Worm (Caenorhabditis elegans): Measurements from ENCODE around the gene alh-9.

The alh-9 gene

DNA sequence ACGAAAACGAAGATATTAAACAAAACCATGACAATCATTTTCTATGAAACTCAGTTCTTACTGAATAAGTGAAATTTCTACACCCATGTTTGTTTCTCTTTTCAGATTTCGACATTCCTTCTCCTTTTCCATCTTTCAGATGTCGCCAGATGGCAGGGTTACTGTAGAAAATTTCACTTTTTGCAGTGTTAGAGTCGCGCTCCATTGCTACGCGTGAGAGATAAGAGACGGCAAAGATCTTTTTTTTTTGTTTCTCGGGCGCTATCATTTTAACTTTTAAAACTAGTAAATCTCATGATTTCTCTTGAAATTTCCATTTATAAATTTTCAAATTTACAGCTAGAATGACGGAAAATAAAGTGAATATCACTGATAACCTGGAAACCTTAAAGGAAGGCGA, 22.4 kb downstream of the alh-9 start, which contains the start of the genes mig-21 and F01F1.2:
Gene mig-21, minus strand, starts transcription at position 166 of the 400 bp plus-strand sequence.
Gene F01F1.2, plus strand, starts transcription at position 340 of the 400 bp plus-strand sequence.
- TF ChIP-seq lin-11 (tag; optimal IDR thresholded peaks at IDR 0.05): no peak
- TF ChIP-seq unc-39 (tag; optimal IDR thresholded peaks at IDR 0.05): no peak
- TF ChIP-seq fos-1 (tag; optimal IDR thresholded peaks at IDR 0.05): no peak
- no peak for TF ChIP-seq R02D3.7 (tag; optimal IDR thresholded peaks at IDR 0.05)
- TF ChIP-seq mbf-1 (tag; optimal IDR thresholded peaks at IDR 0.05): no peak
- TF ChIP-seq nhr-10 (tag; optimal IDR thresholded peaks at IDR 0.05): no peak
- TF ChIP-seq peb-1 (tag; optimal IDR thresholded peaks at IDR 0.05): no peak
- no peak for TF ChIP-seq ceh-16 (tag; optimal IDR thresholded peaks at IDR 0.05)
- peak; percentile 8 for TF ChIP-seq nhr-25 (tag; optimal IDR thresholded peaks at IDR 0.05)
- TF ChIP-seq nhr-129 (tag; optimal IDR thresholded peaks at IDR 0.05): no peak
- TF ChIP-seq nhr-21 (tag; optimal IDR thresholded peaks at IDR 0.05): no peak
- TF ChIP-seq elt-3 (tag; optimal IDR thresholded peaks at IDR 0.05): no peak
- TF ChIP-seq ZK546.5 (tag; optimal IDR thresholded peaks at IDR 0.05): no peak
- no peak for TF ChIP-seq Y55F3AM.14 (GFP tag; optimal IDR thresholded peaks at IDR 0.05)
- TF ChIP-seq nhr-11 (tag; optimal IDR thresholded peaks at IDR 0.05): no peak
- TF ChIP-seq skn-1 (tag; optimal IDR thresholded peaks at IDR 0.05): no peak
- peak; percentile 52 for TF ChIP-seq blmp-1 (tag; optimal IDR thresholded peaks at IDR 0.05; ENCODE audit: insufficient read depth)
- no peak for TF ChIP-seq ceh-82 (tag; optimal IDR thresholded peaks at IDR 0.05)
- no peak for TF ChIP-seq nhr-77 (tag; optimal IDR thresholded peaks at IDR 0.05)
- peak; percentile 15 for TF ChIP-seq unc-55 (GFP tag; optimal IDR thresholded peaks at IDR 0.05)
- peak in 1 of 2 experiments; percentile 76 for TF ChIP-seq lsy-2 (tag; optimal IDR thresholded peaks at IDR 0.05)
- peak; percentile 18 for TF ChIP-seq C34F6.9 (tag; optimal IDR thresholded peaks at IDR 0.05)
- no peak for TF ChIP-seq mab-5 (tag; optimal IDR thresholded peaks at IDR 0.05)
- TF ChIP-seq snpc-4 (tag; optimal IDR thresholded peaks at IDR 0.05): no peak
- no peak for TF ChIP-seq sem-4 (tag; optimal IDR thresholded peaks at IDR 0.05)
- TF ChIP-seq sma-3 (GFP tag; optimal IDR thresholded peaks at IDR 0.05): no peak
- no peak for TF ChIP-seq nhr-23 (tag; optimal IDR thresholded peaks at IDR 0.05)
- no peak for TF ChIP-seq zag-1 (tag; optimal IDR thresholded peaks at IDR 0.05)
- TF ChIP-seq ztf-4 (tag; optimal IDR thresholded peaks at IDR 0.05): no peak

DNA sequence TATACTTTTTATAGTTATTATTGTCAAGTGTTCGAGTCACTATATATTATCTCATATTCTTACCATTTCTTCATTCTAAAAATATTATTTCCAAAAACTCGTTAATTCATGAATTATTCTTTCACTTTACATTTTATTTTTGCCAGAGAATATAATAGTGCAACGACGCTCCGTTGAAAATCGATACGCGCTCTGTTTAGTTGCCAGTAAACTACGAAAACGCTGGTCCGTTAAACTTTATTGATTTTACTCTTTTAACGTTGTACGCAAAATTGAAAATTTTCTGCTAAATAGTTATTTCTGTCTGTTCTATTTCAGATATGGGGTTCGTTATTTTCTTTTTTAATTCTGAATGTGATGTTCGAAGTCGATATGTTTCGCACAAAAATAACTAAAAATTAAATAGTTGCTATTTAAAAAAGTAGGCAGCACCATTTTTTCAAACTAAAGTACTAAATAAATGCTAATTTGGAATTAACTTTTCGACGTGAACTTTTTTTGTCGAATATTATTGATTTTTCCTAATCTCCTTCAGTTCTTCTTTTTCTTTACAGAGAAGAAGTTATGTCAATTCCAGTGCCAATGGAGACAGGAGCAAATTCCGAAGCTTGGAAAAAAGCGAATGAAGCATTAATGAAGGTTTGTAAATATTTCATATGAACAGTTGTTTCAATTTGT, 23.6 kb downstream of the alh-9 start, which contains the start of gene hpo-10:
Gene hpo-10, plus strand, starts transcription at position 199 of the 678 bp plus-strand sequence.
- no peak for TF ChIP-seq dmd-4 (tag; optimal IDR thresholded peaks at IDR 0.05)
- no peak for TF ChIP-seq mdl-1 (tag; optimal IDR thresholded peaks at IDR 0.05)
- no peak for TF ChIP-seq egl-27 (tag; optimal IDR thresholded peaks at IDR 0.05)
- peak; percentile 41 for TF ChIP-seq lin-13 (GFP tag; optimal IDR thresholded peaks at IDR 0.05)
- no peak for TF ChIP-seq nhr-6 (tag; optimal IDR thresholded peaks at IDR 0.05)
- no peak for TF ChIP-seq nhr-77 (tag; optimal IDR thresholded peaks at IDR 0.05)
- no peak for TF ChIP-seq mab-5 (tag; optimal IDR thresholded peaks at IDR 0.05)
- TF ChIP-seq F13H6.1 (tag; optimal IDR thresholded peaks at IDR 0.05): no peak
- no peak for TF ChIP-seq nhr-21 (tag; optimal IDR thresholded peaks at IDR 0.05)
- TF ChIP-seq elt-3 (tag; optimal IDR thresholded peaks at IDR 0.05): no peak
- TF ChIP-seq crh-2 (tag; optimal IDR thresholded peaks at IDR 0.05): peak; percentile 52
- TF ChIP-seq blmp-1 (tag; optimal IDR thresholded peaks at IDR 0.05; ENCODE audit: insufficient read depth): no peak
- no peak for TF ChIP-seq unc-62 (GFP tag; optimal IDR thresholded peaks at IDR 0.05)
- no peak for TF ChIP-seq unc-39 (tag; optimal IDR thresholded peaks at IDR 0.05)
- TF ChIP-seq C34F6.9 (tag; optimal IDR thresholded peaks at IDR 0.05): peak; percentile 56
- no peak for TF ChIP-seq ztf-11 (tag; optimal IDR thresholded peaks at IDR 0.05)
- peak; percentile 55 for TF ChIP-seq unc-55 (GFP tag; optimal IDR thresholded peaks at IDR 0.05)
- TF ChIP-seq fos-1 (tag; optimal IDR thresholded peaks at IDR 0.05): no peak
- no peak for TF ChIP-seq sem-4 (tag; optimal IDR thresholded peaks at IDR 0.05)
- no peak for TF ChIP-seq nhr-11 (tag; optimal IDR thresholded peaks at IDR 0.05)
- peak; percentile 9 to 57 for TF ChIP-seq lsy-2 (tag; optimal IDR thresholded peaks at IDR 0.05)
- TF ChIP-seq nhr-23 (tag; optimal IDR thresholded peaks at IDR 0.05): no peak
- TF ChIP-seq ztf-1 (GFP tag; conservative IDR thresholded peaks at IDR 0.05): no peak
- no peak for TF ChIP-seq ztf-4 (tag; optimal IDR thresholded peaks at IDR 0.05)
- TF ChIP-seq lin-39 (tag; optimal IDR thresholded peaks at IDR 0.05): no peak
- peak; percentile 1 for TF ChIP-seq gmeb-1 (tag; optimal IDR thresholded peaks at IDR 0.05)
- TF ChIP-seq ceh-82 (tag; optimal IDR thresholded peaks at IDR 0.05): no peak
- TF ChIP-seq snpc-4 (tag; optimal IDR thresholded peaks at IDR 0.05): no peak
- no peak for TF ChIP-seq zag-1 (tag; optimal IDR thresholded peaks at IDR 0.05)
- no peak for TF ChIP-seq nhr-10 (tag; optimal IDR thresholded peaks at IDR 0.05)
- TF ChIP-seq peb-1 (tag; optimal IDR thresholded peaks at IDR 0.05): no peak
- TF ChIP-seq lin-11 (tag; optimal IDR thresholded peaks at IDR 0.05): no peak
- peak; percentile 17 for TF ChIP-seq nhr-25 (tag; optimal IDR thresholded peaks at IDR 0.05)
- no peak for TF ChIP-seq mbf-1 (tag; optimal IDR thresholded peaks at IDR 0.05)
- TF ChIP-seq ceh-16 (tag; optimal IDR thresholded peaks at IDR 0.05): no peak
- TF ChIP-seq alr-1 (tag; optimal IDR thresholded peaks at IDR 0.05): no peak
- TF ChIP-seq skn-1 (tag; optimal IDR thresholded peaks at IDR 0.05): no peak
- no peak for TF ChIP-seq elt-1 (tag; optimal IDR thresholded peaks at IDR 0.05)

All from whole organism, L2 larva.